Worm (Caenorhabditis elegans) whole organism, mixed stage, embryonic: ENCODE data around the gene nac-1.

Experiments used
- M03D4.4 ChIP-seq: sonication (generic microtip); optimal IDR thresholded peaks from 2 replicates; lab custom pipeline; 2017; ENCODE audit warnings: mild to moderate bottlenecking, missing genetic modification characterization, missing compliant biosample characterization
- bed-3 ChIP-seq: fragments of 200-800 bp; sonication (Bioruptor generic); optimal IDR thresholded peaks from 3 replicates; lab custom pipeline; 2018; ENCODE audit warnings: mild to moderate bottlenecking, missing genetic modification characterization, moderate library complexity, missing compliant biosample characterization
- blmp-1 ChIP-seq: fragments of 150-350 bp; optimal IDR thresholded peaks from 2 replicates; lab custom pipeline; 2014; ENCODE audit warnings: missing biosample characterization, missing genetic modification characterization
- ceh-39 ChIP-seq: fragments of 150-350 bp; optimal IDR thresholded peaks from 2 replicates; lab custom pipeline; 2014; ENCODE audit warnings: missing biosample characterization, missing genetic modification characterization
- ceh-43 ChIP-seq: fragments of 200-800 bp; sonication (Bioruptor generic); optimal IDR thresholded peaks from 2 replicates; lab custom pipeline; 2018; ENCODE audit warnings: mild to moderate bottlenecking, missing genetic modification characterization, moderate library complexity, missing compliant biosample characterization
- ceh-83 ChIP-seq: fragments of 200-800 bp; sonication (Bioruptor generic); optimal IDR thresholded peaks from 2 replicates; lab custom pipeline; 2018; ENCODE audit warnings: mild to moderate bottlenecking, missing genetic modification characterization, missing compliant biosample characterization
- ces-1 ChIP-seq: fragments of 150-350 bp; optimal IDR thresholded peaks from 2 replicates; lab custom pipeline; 2014; ENCODE audit warnings: missing biosample characterization, missing genetic modification reagents, missing genetic modification characterization
- cnd-1 ChIP-seq: fragments of 200-800 bp; sonication (Bioruptor generic); optimal IDR thresholded peaks from 2 replicates; lab custom pipeline; 2018; ENCODE audit warnings: mild to moderate bottlenecking, missing genetic modification characterization, missing compliant biosample characterization
- drap-1 ChIP-seq: fragments of 200-800 bp; sonication (Bioruptor generic); optimal IDR thresholded peaks from 3 replicates; lab custom pipeline; 2018; ENCODE audit warnings: mild to moderate bottlenecking, missing genetic modification characterization, missing compliant biosample characterization
- elt-1 ChIP-seq: sonication (generic microtip); optimal IDR thresholded peaks from 2 replicates; lab custom pipeline; 2017; ENCODE audit warnings: missing genetic modification characterization, mild to moderate bottlenecking, missing compliant biosample characterization, antibody characterized with exemption, moderate library complexity, borderline replicate concordance; ENCODE audit not compliant: insufficient read depth
- elt-3 ChIP-seq: fragments of 150-350 bp; optimal IDR thresholded peaks from 2 replicates; lab custom pipeline; 2014; ENCODE audit warnings: missing biosample characterization, missing genetic modification characterization
- flh-1 ChIP-seq: fragments of 200-800 bp; sonication (Bioruptor generic); optimal IDR thresholded peaks from 2 replicates; lab custom pipeline; 2018; ENCODE audit warnings: mild to moderate bottlenecking, missing genetic modification characterization, moderate library complexity, missing compliant biosample characterization
- ham-2 ChIP-seq: fragments of 200-800 bp; sonication (Bioruptor generic); optimal IDR thresholded peaks from 2 replicates; lab custom pipeline; 2018; ENCODE audit warnings: mild to moderate bottlenecking, missing genetic modification characterization, missing compliant biosample characterization
- hlh-1 ChIP-seq: fragments of 150-350 bp; optimal IDR thresholded peaks from 2 replicates; lab custom pipeline; 2014; ENCODE audit warnings: missing biosample characterization, missing genetic modification reagents, missing genetic modification characterization
- lin-13 ChIP-seq: fragments of 150-350 bp; optimal IDR thresholded peaks from 2 replicates; lab custom pipeline; 2014; ENCODE audit warnings: missing biosample characterization, missing genetic modification characterization
- lin-32 ChIP-seq: fragments of 200-800 bp; sonication (Bioruptor generic); optimal IDR thresholded peaks from 2 replicates; lab custom pipeline; 2018; ENCODE audit warnings: mild to moderate bottlenecking, missing genetic modification characterization, missing compliant biosample characterization
- mab-5 ChIP-seq: fragments of 150-350 bp; optimal IDR thresholded peaks from 2 replicates; lab custom pipeline; 2014; ENCODE audit warnings: missing biosample characterization, missing genetic modification characterization
- mep-1 ChIP-seq: fragments of 150-350 bp; optimal IDR thresholded peaks from 2 replicates; lab custom pipeline; 2017; ENCODE audit warnings: missing biosample characterization, missing genetic modification reagents, missing genetic modification characterization, inconsistent platforms
- mls-2 ChIP-seq: sonication (generic microtip); optimal IDR thresholded peaks from 2 replicates; lab custom pipeline; 2016; ENCODE audit warnings: mild to moderate bottlenecking, missing genetic modification characterization, moderate library complexity, missing compliant biosample characterization
- nhr-12 ChIP-seq: fragments of 150-350 bp; optimal IDR thresholded peaks from 2 replicates; lab custom pipeline; 2014; ENCODE audit warnings: missing biosample characterization, missing genetic modification characterization
- nhr-2 ChIP-seq: fragments of 150-350 bp; optimal IDR thresholded peaks from 2 replicates; lab custom pipeline; 2014; ENCODE audit warnings: missing biosample characterization, missing genetic modification characterization
- nhr-237 ChIP-seq: fragments of 150-350 bp; optimal IDR thresholded peaks from 2 replicates; lab custom pipeline; 2014; ENCODE audit warnings: missing biosample characterization, missing genetic modification characterization
- nhr-28 ChIP-seq: fragments of 150-350 bp; optimal IDR thresholded peaks from 2 replicates; lab custom pipeline; 2014; ENCODE audit warnings: missing biosample characterization, missing genetic modification characterization
- pha-4 ChIP-seq: fragments of 150-350 bp; optimal IDR thresholded peaks from 2 replicates; lab custom pipeline; 2018; ENCODE audit warnings: missing biosample characterization, missing genetic modification reagents, missing genetic modification characterization
- sem-2 ChIP-seq: fragments of 200-800 bp; sonication (Bioruptor generic); optimal IDR thresholded peaks from 2 replicates; lab custom pipeline; 2018; ENCODE audit warnings: mild to moderate bottlenecking, missing genetic modification characterization, missing compliant biosample characterization
- snpc-4 ChIP-seq: fragments of 150-350 bp; optimal IDR thresholded peaks from 2 replicates; lab custom pipeline; 2014; ENCODE audit warnings: missing biosample characterization, missing genetic modification characterization
- sptf-1 ChIP-seq: sonication (generic microtip); optimal IDR thresholded peaks from 2 replicates; lab custom pipeline; 2017; ENCODE audit warnings: mild to moderate bottlenecking, missing genetic modification characterization, moderate library complexity, missing compliant biosample characterization
- tbx-8 ChIP-seq: fragments of 200-800 bp; sonication (Bioruptor generic); optimal IDR thresholded peaks from 2 replicates; lab custom pipeline; 2018; ENCODE audit warnings: mild to moderate bottlenecking, missing genetic modification characterization, moderate library complexity, missing compliant biosample characterization
- unc-120 ChIP-seq: sonication (generic microtip); optimal IDR thresholded peaks from 2 replicates; lab custom pipeline; 2017; ENCODE audit warnings: missing genetic modification characterization, missing compliant biosample characterization; ENCODE audit not compliant: poor library complexity, severe bottlenecking
- unc-39 ChIP-seq: fragments of 150-350 bp; optimal IDR thresholded peaks from 2 replicates; lab custom pipeline; 2014; ENCODE audit warnings: missing biosample characterization, missing genetic modification characterization

nac-1 gene

DNA sequence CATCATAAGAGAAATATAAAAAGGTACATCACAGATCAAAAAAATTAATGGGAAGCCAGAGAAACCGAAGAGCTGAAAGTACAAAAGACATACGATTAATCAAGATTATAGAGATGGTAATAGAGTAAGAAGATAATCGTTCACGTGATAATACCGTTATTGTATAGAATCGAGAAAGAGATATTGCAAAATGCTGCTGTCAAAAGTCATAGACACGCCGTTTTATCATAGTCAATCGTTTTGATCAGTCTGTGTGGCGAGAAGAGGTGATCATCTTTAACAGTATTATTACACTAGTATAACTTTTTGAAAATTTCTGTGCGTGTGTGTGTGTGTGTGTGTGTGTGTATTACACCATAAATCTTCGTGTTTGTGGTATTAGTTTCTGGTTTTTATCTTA, 565 bp upstream of the nac-1 start:
- TF ChIP-seq ceh-43 (GFP tag; lab: Kevin White, UChicago) = no peak
- no peak for TF ChIP-seq mab-5 (tag; lab: Kevin White, UChicago)
- no peak for TF ChIP-seq drap-1 (GFP tag; lab: Kevin White, UChicago)
- no peak for TF ChIP-seq snpc-4 (tag; lab: Kevin White, UChicago)
- TF ChIP-seq lin-13 (tag; lab: Kevin White, UChicago) = no peak
- TF ChIP-seq elt-1 (tag; lab: Kevin White, UChicago) = no peak
- TF ChIP-seq flh-1 (GFP tag; lab: Kevin White, UChicago) = no peak
- TF ChIP-seq nhr-12 (tag; lab: Kevin White, UChicago) = no peak
- no peak for TF ChIP-seq nhr-2 (tag; lab: Kevin White, UChicago)
- TF ChIP-seq mep-1 (tag; lab: Kevin White, UChicago) = no peak
- no peak for TF ChIP-seq mls-2 (tag; lab: Kevin White, UChicago)
- TF ChIP-seq nhr-237 (tag; lab: Kevin White, UChicago) = no peak
- TF ChIP-seq sem-2 (GFP tag; lab: Kevin White, UChicago) = no peak
- no peak for TF ChIP-seq sptf-1
- TF ChIP-seq M03D4.4 (tag; lab: Kevin White, UChicago) = no peak

ce11 chrX:14897192-14897591, 2.2 kb downstream of the nac-1 start:
- TF ChIP-seq sem-2 (GFP tag; lab: Kevin White, UChicago) = no peak
- TF ChIP-seq nhr-237 (tag; lab: Kevin White, UChicago) = no peak

- no peak for TF ChIP-seq ceh-43 (GFP tag; lab: Kevin White, UChicago)
- no peak for TF ChIP-seq nhr-28 (tag; lab: Kevin White, UChicago)
- TF ChIP-seq mep-1 (tag; lab: Kevin White, UChicago) = no peak
- TF ChIP-seq tbx-8 (GFP tag; lab: Kevin White, UChicago) = no peak
- no peak for TF ChIP-seq bed-3 (GFP tag; lab: Kevin White, UChicago)
- no peak for TF ChIP-seq sptf-1
- no peak for TF ChIP-seq blmp-1
- no peak for TF ChIP-seq lin-13 (tag; lab: Kevin White, UChicago)
- no peak for TF ChIP-seq lin-32 (GFP tag; lab: Kevin White, UChicago)
- TF ChIP-seq ceh-39 (tag; lab: Kevin White, UChicago) = no peak
- TF ChIP-seq ham-2 (GFP tag; lab: Kevin White, UChicago) = no peak
- no peak for TF ChIP-seq elt-1 (tag; lab: Kevin White, UChicago)
- no peak for TF ChIP-seq pha-4
- no peak for TF ChIP-seq mab-5 (tag; lab: Kevin White, UChicago)
- TF ChIP-seq unc-120 (tag; lab: Kevin White, UChicago) = no peak
- TF ChIP-seq sem-2 (GFP tag; lab: Kevin White, UChicago) = no peak
- TF ChIP-seq hlh-1 (tag; lab: Kevin White, UChicago) = no peak
Observed at ce11 chrX:14898205-14898604, 3.3 kb downstream of the nac-1 start, which contains the start of gene lips-8. lips-8 (plus strand) TSS chrX:14898505.

ce11 chrX:14900487-14900886, 5.5 kb downstream of the nac-1 start:
- TF ChIP-seq sptf-1 = no peak
- TF ChIP-seq bed-3 (GFP tag; lab: Kevin White, UChicago) = no peak
- no peak for TF ChIP-seq mab-5 (tag; lab: Kevin White, UChicago)
- TF ChIP-seq elt-3 (tag; lab: Kevin White, UChicago) = peak; percentile 59
- no peak for TF ChIP-seq nhr-2 (tag; lab: Kevin White, UChicago)
- no peak for TF ChIP-seq hlh-1 (tag; lab: Kevin White, UChicago)

DNA sequence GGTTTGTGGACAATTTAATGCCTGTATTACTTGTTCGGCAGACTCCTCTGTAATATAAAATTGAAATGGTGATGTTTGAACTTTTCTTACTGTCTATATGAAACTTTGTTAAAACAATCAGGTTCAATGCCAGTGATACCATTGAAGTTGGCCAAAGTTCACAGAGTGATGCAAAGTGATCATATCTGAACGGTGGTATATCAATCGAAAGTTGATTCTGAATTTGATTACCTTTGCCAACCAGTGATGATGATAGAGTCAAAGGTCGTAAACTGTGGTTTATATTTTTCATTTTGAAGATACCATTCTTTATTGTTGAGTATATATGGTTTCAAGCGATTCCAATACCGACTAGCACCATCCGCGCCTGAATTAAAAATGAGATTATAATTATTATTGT, 8.5 kb downstream of the nac-1 start:
- TF ChIP-seq nhr-28 (tag; lab: Kevin White, UChicago) (no peak), drap-1 (GFP tag; lab: Kevin White, UChicago) (no peak), unc-39 (no peak), hlh-1 (tag; lab: Kevin White, UChicago) (no peak), ceh-83 (GFP tag; lab: Kevin White, UChicago) (no peak), elt-1 (tag; lab: Kevin White, UChicago) (no peak), ces-1 (GFP tag; lab: Kevin White, UChicago) (no peak), cnd-1 (no peak), nhr-12 (tag; lab: Kevin White, UChicago) (no peak)
